Worm (Caenorhabditis elegans) whole organism, late embryonic: ENCODE results near the gene rpl-36.

Source experiments
- C08G9.2 ChIP-seq: sonication (generic microtip); optimal IDR thresholded peaks from 2 replicates; lab custom pipeline; 2016; ENCODE audit warnings: mild to moderate bottlenecking, missing genetic modification characterization, moderate library complexity, missing compliant biosample characterization
- C38D4.7 ChIP-seq: fragments of 200-800 bp; sonication (Bioruptor generic); optimal IDR thresholded peaks from 2 replicates; lab custom pipeline; 2018; ENCODE audit warnings: mild to moderate bottlenecking, missing genetic modification characterization, moderate library complexity, missing compliant biosample characterization
- F13H6.1 ChIP-seq: sonication (generic microtip); optimal IDR thresholded peaks from 2 replicates; lab custom pipeline; 2016; ENCODE audit warnings: missing genetic modification characterization, missing compliant biosample characterization
- K09A11.1 ChIP-seq: sonication (generic microtip); optimal IDR thresholded peaks from 2 replicates; lab custom pipeline; 2017; ENCODE audit warnings: antibody characterized with exemption, mild to moderate bottlenecking, missing genetic modification characterization, missing compliant biosample characterization; ENCODE audit not compliant: insufficient read depth
- ceh-14 ChIP-seq: sonication (generic microtip); optimal IDR thresholded peaks from 2 replicates; lab custom pipeline; 2016; ENCODE audit warnings: missing genotype, missing genetic modification characterization, missing compliant biosample characterization
- ceh-18 ChIP-seq: sonication (generic microtip); optimal IDR thresholded peaks from 2 replicates; lab custom pipeline; 2016; ENCODE audit warnings: missing genetic modification characterization, missing compliant biosample characterization
- ceh-19 ChIP-seq: fragments of 200-800 bp; sonication (Bioruptor generic); optimal IDR thresholded peaks from 2 replicates; lab custom pipeline; 2018; ENCODE audit warnings: mild to moderate bottlenecking, missing genetic modification characterization, missing compliant biosample characterization
- ceh-24 ChIP-seq: sonication (generic microtip); optimal IDR thresholded peaks from 2 replicates; lab custom pipeline; 2016; ENCODE audit warnings: mild to moderate bottlenecking, missing genetic modification characterization, missing compliant biosample characterization
- ceh-30 ChIP-seq: fragments of 150-350 bp; optimal IDR thresholded peaks from 2 replicates; lab custom pipeline; 2014; ENCODE audit warnings: missing biosample characterization, missing genetic modification characterization
- ceh-31 ChIP-seq: sonication (generic microtip); optimal IDR thresholded peaks from 2 replicates; lab custom pipeline; 2016; ENCODE audit warnings: missing genetic modification characterization, missing compliant biosample characterization
- ceh-34 ChIP-seq: sonication (generic microtip); optimal IDR thresholded peaks from 2 replicates; lab custom pipeline; 2016; ENCODE audit warnings: mild to moderate bottlenecking, missing genetic modification characterization, missing compliant biosample characterization
- ceh-45 ChIP-seq: fragments of 200-800 bp; sonication (Bioruptor generic); IDR thresholded peaks from 2 replicates; pipeline ENCODE4 v1.3.6; 2022; ENCODE audit warnings: missing genetic modification reagents, missing genetic modification characterization, missing compliant biosample characterization
- ceh-48 ChIP-seq: sonication (generic microtip); optimal IDR thresholded peaks from 2 replicates; lab custom pipeline; 2016; ENCODE audit warnings: missing genetic modification characterization, inconsistent platforms, missing compliant biosample characterization
- che-1 ChIP-seq: sonication (generic microtip); optimal IDR thresholded peaks from 2 replicates; lab custom pipeline; 2016; ENCODE audit warnings: mild to moderate bottlenecking, missing genetic modification characterization, missing compliant biosample characterization
- dmd-4 ChIP-seq: sonication (generic microtip); optimal IDR thresholded peaks from 2 replicates; lab custom pipeline; 2016; ENCODE audit warnings: borderline replicate concordance, missing genetic modification characterization, missing compliant biosample characterization
- dve-1 ChIP-seq: sonication (generic microtip); optimal IDR thresholded peaks from 2 replicates; lab custom pipeline; 2017; ENCODE audit warnings: antibody characterized with exemption, mild to moderate bottlenecking, missing genetic modification characterization, missing compliant biosample characterization
- elt-4 ChIP-seq: sonication (generic microtip); optimal IDR thresholded peaks from 2 replicates; lab custom pipeline; 2016; ENCODE audit warnings: missing genetic modification characterization, missing compliant biosample characterization
- fkh-6 ChIP-seq: sonication (generic microtip); optimal IDR thresholded peaks from 2 replicates; lab custom pipeline; 2016; ENCODE audit warnings: missing genetic modification characterization, missing compliant biosample characterization
- gmeb-2 ChIP-seq: sonication (generic microtip); optimal IDR thresholded peaks from 2 replicates; lab custom pipeline; 2016; ENCODE audit warnings: missing genetic modification characterization, inconsistent platforms, missing compliant biosample characterization
- hlh-13 ChIP-seq: fragments of 200-800 bp; sonication (Bioruptor generic); optimal IDR thresholded peaks from 2 replicates; lab custom pipeline; 2018; ENCODE audit warnings: mild to moderate bottlenecking, missing genetic modification characterization, missing compliant biosample characterization
- hlh-15 ChIP-seq: sonication (generic microtip); optimal IDR thresholded peaks from 2 replicates; lab custom pipeline; 2016; ENCODE audit warnings: missing genetic modification characterization, missing compliant biosample characterization
- hlh-6 ChIP-seq: sonication (generic microtip); optimal IDR thresholded peaks from 2 replicates; lab custom pipeline; 2016; ENCODE audit warnings: missing genotype, missing genetic modification characterization, missing compliant biosample characterization
- hlh-8 ChIP-seq: sonication (generic microtip); optimal IDR thresholded peaks from 2 replicates; lab custom pipeline; 2016; ENCODE audit warnings: missing genotype, missing genetic modification characterization, missing compliant biosample characterization
- lin-11 ChIP-seq: fragments of 200-800 bp; sonication (Bioruptor generic); optimal IDR thresholded peaks from 2 replicates; lab custom pipeline; 2018; ENCODE audit warnings: mild to moderate bottlenecking, missing genetic modification characterization, missing compliant biosample characterization
- nhr-11 ChIP-seq: fragments of 150-350 bp; optimal IDR thresholded peaks from 2 replicates; lab custom pipeline; 2014; ENCODE audit warnings: missing biosample characterization, missing genetic modification characterization
- nhr-232 ChIP-seq: sonication (generic microtip); optimal IDR thresholded peaks from 2 replicates; lab custom pipeline; 2016; ENCODE audit warnings: missing genetic modification characterization, missing compliant biosample characterization
- pag-3 ChIP-seq: sonication (generic microtip); optimal IDR thresholded peaks from 2 replicates; lab custom pipeline; 2016; ENCODE audit warnings: missing compliant biosample characterization, missing genetic modification characterization, borderline replicate concordance
- pat-9 ChIP-seq: fragments of 200-800 bp; sonication (Bioruptor generic); optimal IDR thresholded peaks from 2 replicates; lab custom pipeline; 2018; ENCODE audit warnings: mild to moderate bottlenecking, missing genetic modification characterization, moderate library complexity, missing compliant biosample characterization
- pax-1 ChIP-seq: fragments of 150-350 bp; optimal IDR thresholded peaks from 2 replicates; lab custom pipeline; 2014; ENCODE audit warnings: missing biosample characterization, missing genetic modification characterization
- pha-2 ChIP-seq: sonication (generic microtip); optimal IDR thresholded peaks from 2 replicates; lab custom pipeline; 2017; ENCODE audit warnings: mild to moderate bottlenecking, missing genetic modification characterization, missing compliant biosample characterization
- pqm-1 ChIP-seq: sonication (generic microtip); optimal IDR thresholded peaks from 2 replicates; lab custom pipeline; 2016; ENCODE audit warnings: missing genetic modification characterization, missing compliant biosample characterization
- rnt-1 ChIP-seq: sonication (generic microtip); optimal IDR thresholded peaks from 2 replicates; lab custom pipeline; 2016; ENCODE audit warnings: missing genetic modification characterization, missing compliant biosample characterization
- sdc-2 ChIP-seq: sonication (generic microtip); optimal IDR thresholded peaks from 2 replicates; lab custom pipeline; 2016; ENCODE audit warnings: missing genotype, missing genetic modification characterization, missing compliant biosample characterization
- sox-4 ChIP-seq: sonication (generic microtip); optimal IDR thresholded peaks from 2 replicates; lab custom pipeline; 2017; ENCODE audit warnings: mild to moderate bottlenecking, missing genetic modification characterization, inconsistent platforms, missing compliant biosample characterization
- syd-9 ChIP-seq: sonication (generic microtip); optimal IDR thresholded peaks from 2 replicates; lab custom pipeline; 2016; ENCODE audit warnings: mild to moderate bottlenecking, missing genetic modification characterization, moderate library complexity, missing compliant biosample characterization
- tbx-2 ChIP-seq: sonication (generic microtip); optimal IDR thresholded peaks from 2 replicates; lab custom pipeline; 2016; ENCODE audit warnings: missing genetic modification characterization, missing compliant biosample characterization
- tbx-7 ChIP-seq: sonication (generic microtip); optimal IDR thresholded peaks from 2 replicates; lab custom pipeline; 2016; ENCODE audit warnings: missing genotype, missing genetic modification characterization, missing compliant biosample characterization
- unc-3 ChIP-seq, 2 experiments: fragments of 200-800 bp in 1 of 2; sonication (Bioruptor generic) in 1 of 2; sonication (generic microtip) in 1 of 2; conservative IDR thresholded peaks in 1 of 2; optimal IDR thresholded peaks in 1 of 2; 2 replicates each; pipeline versions ENCODE4 v1.3.6 to Lab custom; 2016 to 2022; ENCODE audit warnings: missing compliant biosample characterization in 2 of 2, missing genetic modification characterization in 2 of 2, missing genetic modification reagents in 1 of 2
- unc-42 ChIP-seq: sonication (generic microtip); optimal IDR thresholded peaks from 2 replicates; lab custom pipeline; 2016; ENCODE audit warnings: missing genotype, missing genetic modification characterization, missing compliant biosample characterization
- zip-5 ChIP-seq: sonication (generic microtip); optimal IDR thresholded peaks from 2 replicates; lab custom pipeline; 2016; ENCODE audit warnings: missing genetic modification characterization, missing compliant biosample characterization

The rpl-36 gene

DNA sequence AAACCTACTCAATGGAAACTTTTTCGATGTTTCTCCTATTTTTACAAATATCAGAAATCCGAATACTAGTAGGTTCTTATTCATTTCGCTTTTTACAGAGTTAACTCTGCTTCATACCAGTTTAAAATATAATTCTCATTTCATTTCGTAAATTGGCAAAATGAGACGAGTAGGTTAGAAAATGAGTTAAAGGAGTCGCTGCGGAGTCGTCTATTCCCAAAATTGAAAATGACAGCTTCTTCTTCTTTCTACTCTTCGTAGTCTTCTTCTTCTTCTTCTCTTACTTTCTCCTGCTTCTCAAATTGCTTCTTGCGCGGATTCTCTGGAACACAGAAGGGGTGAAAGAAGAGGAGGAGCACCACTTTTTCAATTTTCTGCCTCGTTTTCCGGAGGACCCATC lies 35.3 kb upstream of the rpl-36 start, which contains the start of gene glr-2:
Gene glr-2 (minus strand): TSS at position 211 of the 400 bp plus-strand sequence.
- no peak for TF ChIP-seq lin-11
- TF ChIP-seq unc-42 (tag; lab: Kevin White, UChicago): peak; percentile 59
- TF ChIP-seq C38D4.7 (GFP tag; lab: Kevin White, UChicago): no peak

DNA sequence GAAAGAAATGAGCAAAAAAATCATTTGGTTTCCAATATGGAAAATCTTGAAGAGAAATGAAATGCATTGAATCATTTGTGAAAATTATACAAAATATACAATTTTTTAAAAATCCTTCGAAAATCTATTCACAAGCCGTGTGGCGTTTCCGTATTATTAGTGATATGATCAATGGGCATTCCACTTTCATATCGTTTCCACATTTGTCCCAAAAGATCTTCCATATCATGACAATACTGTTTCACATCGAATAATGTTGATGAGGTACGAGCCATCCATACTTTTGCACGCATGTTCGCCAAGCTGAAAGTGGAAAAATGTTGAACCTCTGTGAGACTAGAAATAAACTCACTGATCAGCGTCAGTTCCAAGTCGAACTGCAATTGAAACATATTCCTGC lies 33.7 kb upstream of the rpl-36 start:
- TF ChIP-seq ceh-45 (GFP tag; lab: Robert Waterston, UW): no peak
- TF ChIP-seq ceh-19 (GFP tag; lab: Kevin White, UChicago): no peak
- no peak for TF ChIP-seq tbx-2 (tag; lab: Kevin White, UChicago)
- no peak for TF ChIP-seq F13H6.1
- TF ChIP-seq C38D4.7 (GFP tag; lab: Kevin White, UChicago): no peak
- no peak for TF ChIP-seq ceh-31
- no peak for TF ChIP-seq pat-9 (tag; lab: Kevin White, UChicago)
- TF ChIP-seq hlh-15: no peak
- TF ChIP-seq C08G9.2 (tag; lab: Kevin White, UChicago): no peak
- no peak for TF ChIP-seq elt-4 (tag; lab: Kevin White, UChicago)
- TF ChIP-seq pag-3 (tag; lab: Kevin White, UChicago): no peak
- no peak for TF ChIP-seq sdc-2 (tag; lab: Kevin White, UChicago)
- TF ChIP-seq fkh-6 (tag; lab: Kevin White, UChicago): no peak
- TF ChIP-seq sox-4 (tag; lab: Kevin White, UChicago): no peak
- TF ChIP-seq, all 69 proteins: peak for 0

- no peak for TF ChIP-seq rnt-1 (tag; lab: Kevin White, UChicago)
- TF ChIP-seq ceh-30 (tag; lab: Kevin White, UChicago): no peak
- no peak for TF ChIP-seq che-1 (tag; lab: Kevin White, UChicago)
- no peak for TF ChIP-seq unc-3 (GFP tag; conservative IDR thresholded peaks at IDR 0.05; lab: Robert Waterston, UW)
- TF ChIP-seq unc-3 (tag; optimal IDR thresholded peaks at IDR 0.05; lab: Kevin White, UChicago): no peak
- no peak for TF ChIP-seq pqm-1
- no peak for TF ChIP-seq pha-2 (tag; lab: Kevin White, UChicago)
- TF ChIP-seq pax-1 (tag; lab: Kevin White, UChicago): no peak
- TF ChIP-seq hlh-15: no peak
- no peak for TF ChIP-seq F13H6.1
- no peak for TF ChIP-seq ceh-24 (tag; lab: Kevin White, UChicago)
- TF ChIP-seq elt-4 (tag; lab: Kevin White, UChicago): no peak
- TF ChIP-seq syd-9 (tag; lab: Kevin White, UChicago): no peak
- no peak for TF ChIP-seq dmd-4
- TF ChIP-seq ceh-14 (tag; lab: Kevin White, UChicago): no peak
- TF ChIP-seq tbx-2 (tag; lab: Kevin White, UChicago): no peak
- TF ChIP-seq hlh-13: no peak
- TF ChIP-seq hlh-6 (tag; lab: Kevin White, UChicago): no peak
- TF ChIP-seq gmeb-2 (tag; lab: Kevin White, UChicago): no peak
- no peak for TF ChIP-seq nhr-232 (tag; lab: Kevin White, UChicago)
- TF ChIP-seq, all 69 proteins: peak for 0
These were observed 31.9 kb upstream of the rpl-36 start for ce11 chrIII:7148191-7148590.

DNA sequence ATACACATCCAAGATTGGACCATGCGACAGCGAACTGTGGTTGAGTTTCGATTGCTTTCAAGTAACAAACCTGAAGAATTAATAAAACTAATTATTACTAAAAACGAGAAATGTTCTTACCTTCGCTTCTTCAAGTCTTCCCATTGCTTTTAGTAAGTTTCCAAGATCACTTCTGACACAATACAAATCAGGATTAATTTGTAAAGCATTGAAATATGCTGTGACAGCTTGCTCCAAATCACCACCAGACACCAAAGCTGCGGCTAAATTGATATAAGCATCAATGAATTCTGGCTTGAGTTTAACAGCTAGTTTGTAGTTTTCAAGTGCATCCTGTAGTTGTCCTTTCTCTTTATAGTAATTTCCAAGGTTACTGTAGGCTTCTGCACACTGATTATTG lies 29.9 kb upstream of the rpl-36 start:
- TF ChIP-seq F13H6.1 (no peak), lin-11 (no peak), ceh-19 (GFP tag; lab: Kevin White, UChicago) (no peak), zip-5 (tag; lab: Kevin White, UChicago) (no peak), nhr-11 (tag; lab: Kevin White, UChicago) (no peak), sox-4 (tag; lab: Kevin White, UChicago) (no peak), ceh-18 (tag; lab: Kevin White, UChicago) (no peak), K09A11.1 (tag; lab: Kevin White, UChicago) (no peak), hlh-8 (tag; lab: Kevin White, UChicago) (no peak), che-1 (tag; lab: Kevin White, UChicago) (no peak), pat-9 (tag; lab: Kevin White, UChicago) (no peak), dve-1 (tag; lab: Kevin White, UChicago) (no peak), ceh-48 (tag; lab: Kevin White, UChicago) (no peak), ceh-34 (tag; lab: Kevin White, UChicago) (no peak), pag-3 (tag; lab: Kevin White, UChicago) (no peak), tbx-7 (tag; lab: Kevin White, UChicago) (no peak)
